Fruit fly (Drosophila melanogaster) Kc167 (cell line): ENCODE results near the gene RpS27.

Experiments used
- Sin3A ChIP-seq: fragments of >200 bp; optimal IDR thresholded peaks from 2 replicates; lab custom pipeline; 2018; ENCODE audit warnings: missing external identifiers
- insv ChIP-seq: fragments of >200 bp; optimal IDR thresholded peaks from 3 replicates; lab custom pipeline; 2018; ENCODE audit warnings: missing external identifiers
- psq ChIP-seq: fragments of >200 bp; optimal IDR thresholded peaks from 2 replicates; lab custom pipeline; 2017; ENCODE audit warnings: missing external identifiers

dm6 chr3R:25247379-25247869, at the start of gene RpS27, which contains the start of gene Nup37:
- TF ChIP-seq insv = no peak
- TF ChIP-seq psq (lab: Kevin White, UChicago) = no peak
- no peak for TF ChIP-seq Sin3A (lab: Kevin White, UChicago)
